Worm (Caenorhabditis elegans) whole organism, late embryonic: ENCODE results near the gene cpsf-1.

ENCODE experiments used
- ceh-48 ChIP-seq: sonication (generic microtip); optimal IDR thresholded peaks from 2 replicates; lab custom pipeline; 2016; ENCODE audit warnings: missing genetic modification characterization, inconsistent platforms, missing compliant biosample characterization
- ceh-6 ChIP-seq: fragments of 200-800 bp; sonication (Bioruptor generic); optimal IDR thresholded peaks from 2 replicates; lab custom pipeline; 2018; ENCODE audit warnings: mild to moderate bottlenecking, missing genetic modification characterization, missing compliant biosample characterization
- dmd-4 ChIP-seq: sonication (generic microtip); optimal IDR thresholded peaks from 2 replicates; lab custom pipeline; 2016; ENCODE audit warnings: borderline replicate concordance, missing genetic modification characterization, missing compliant biosample characterization
- gmeb-2 ChIP-seq: sonication (generic microtip); optimal IDR thresholded peaks from 2 replicates; lab custom pipeline; 2016; ENCODE audit warnings: missing genetic modification characterization, inconsistent platforms, missing compliant biosample characterization
- lin-11 ChIP-seq: fragments of 200-800 bp; sonication (Bioruptor generic); optimal IDR thresholded peaks from 2 replicates; lab custom pipeline; 2018; ENCODE audit warnings: mild to moderate bottlenecking, missing genetic modification characterization, missing compliant biosample characterization
- pag-3 ChIP-seq: sonication (generic microtip); optimal IDR thresholded peaks from 2 replicates; lab custom pipeline; 2016; ENCODE audit warnings: missing compliant biosample characterization, missing genetic modification characterization, borderline replicate concordance
- pqm-1 ChIP-seq: sonication (generic microtip); optimal IDR thresholded peaks from 2 replicates; lab custom pipeline; 2016; ENCODE audit warnings: missing genetic modification characterization, missing compliant biosample characterization
- sox-4 ChIP-seq: sonication (generic microtip); optimal IDR thresholded peaks from 2 replicates; lab custom pipeline; 2017; ENCODE audit warnings: mild to moderate bottlenecking, missing genetic modification characterization, inconsistent platforms, missing compliant biosample characterization
- tbx-2 ChIP-seq: sonication (generic microtip); optimal IDR thresholded peaks from 2 replicates; lab custom pipeline; 2016; ENCODE audit warnings: missing genetic modification characterization, missing compliant biosample characterization

DNA sequence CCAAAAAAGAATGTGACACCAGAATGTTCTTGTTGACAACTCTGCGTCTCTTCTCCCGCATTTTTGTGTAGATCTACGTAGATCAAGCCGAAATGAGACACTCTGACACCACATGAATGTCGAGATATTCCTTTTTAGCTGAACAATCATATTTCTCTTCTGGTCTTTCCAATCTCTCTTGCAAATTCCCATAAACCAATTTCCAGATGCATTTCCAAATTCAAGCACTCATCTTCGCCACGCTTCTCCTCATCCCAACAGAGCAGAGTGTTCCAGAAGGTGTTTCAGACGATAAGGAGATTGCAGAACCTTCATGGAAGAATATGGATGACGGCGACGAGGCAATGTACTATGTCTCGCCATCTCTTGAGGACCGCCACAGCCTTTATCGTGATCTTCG lies 53.0 kb downstream of the cpsf-1 start, which contains the start of gene Y76B12C.8:
- TF ChIP-seq pqm-1 (tag; lab: Kevin White, UChicago) (no peak), lin-11 (tag; lab: Kevin White, UChicago) (no peak), ceh-48 (tag; lab: Kevin White, UChicago) (no peak), dmd-4 (tag; lab: Kevin White, UChicago) (no peak), gmeb-2 (no peak), ceh-6 (GFP tag; lab: Kevin White, UChicago) (no peak), pag-3 (no peak), tbx-2 (tag; lab: Kevin White, UChicago) (no peak), sox-4 (tag; lab: Kevin White, UChicago) (no peak)
